Worm (Caenorhabditis elegans): ENCODE results near the gene T06F4.1.

DNA sequence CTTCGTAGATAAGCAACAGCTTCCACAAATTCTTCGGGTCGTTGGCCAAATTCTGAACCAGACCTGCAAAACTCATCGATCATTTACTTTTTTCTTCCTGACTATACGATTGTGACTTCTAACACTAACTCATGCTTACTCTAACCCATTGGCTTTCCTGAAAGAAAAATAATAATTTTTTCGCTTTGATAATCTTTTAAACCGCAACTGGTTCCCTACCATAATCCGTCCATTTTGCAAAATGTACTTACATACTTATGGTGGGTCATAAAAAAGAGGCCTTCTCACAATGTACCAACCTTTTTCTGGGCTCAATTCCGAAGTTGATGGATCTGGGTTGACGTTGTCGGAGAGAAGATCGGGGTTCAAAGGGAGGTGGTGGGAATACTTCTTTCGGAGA is 15.8 kb upstream of the T06F4.1 start:
- TF ChIP-seq tra-4 (tag; optimal IDR thresholded peaks at IDR 0.05) = no peak
- TF ChIP-seq ets-7 (tag; optimal IDR thresholded peaks at IDR 0.05) = no peak
- no peak for TF ChIP-seq pes-1 (GFP tag; IDR thresholded peaks at IDR 0.05)
- no peak for TF ChIP-seq ama-1 (optimal IDR thresholded peaks at IDR 0.05)
- TF ChIP-seq hnd-1 (tag; optimal IDR thresholded peaks at IDR 0.05) = no peak
- TF ChIP-seq ceh-36 (tag; optimal IDR thresholded peaks at IDR 0.05) = no peak

Measured in whole organism, early embryonic.